Fruit fly (Drosophila melanogaster): ENCODE results near the gene lectin-28C.

DNA sequence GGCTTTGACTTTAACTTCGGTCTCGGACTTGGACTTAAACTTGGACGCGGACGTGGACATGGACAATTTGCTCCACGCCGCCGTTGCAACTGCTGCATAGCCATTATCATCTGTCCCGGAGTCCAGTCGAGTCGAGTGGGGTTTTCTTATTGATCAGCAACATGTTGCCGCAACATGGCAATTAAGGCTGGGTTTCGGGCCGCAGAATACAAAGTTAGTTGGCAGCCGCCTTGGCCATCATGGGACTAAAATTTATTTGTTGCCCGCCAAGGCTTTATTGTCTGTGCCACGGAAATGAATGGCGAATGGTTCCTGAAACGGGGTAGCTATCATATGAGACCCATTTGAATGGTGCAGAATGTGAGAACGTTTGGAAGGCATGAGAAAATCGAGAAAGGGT, 45.0 kb downstream of the lectin-28C start:
- TF ChIP-seq CG1621 (tag; optimal IDR thresholded peaks at IDR 0.05): no peak
- no peak for TF ChIP-seq Ets21C (GFP tag; optimal IDR thresholded peaks at IDR 0.05)

Data from whole organism, prepupa.